Worm (Caenorhabditis elegans) whole organism, L1 larva: ENCODE data around the gene swd-2.1.

Experiments used
- C04F5.9 ChIP-seq: sonication (generic microtip); optimal IDR thresholded peaks from 2 replicates; lab custom pipeline; 2016; ENCODE audit warnings: missing genetic modification characterization, missing compliant biosample characterization
- C16A3.4 ChIP-seq: fragments of 150-350 bp; optimal IDR thresholded peaks from 2 replicates; lab custom pipeline; 2014; ENCODE audit warnings: missing biosample characterization, missing genetic modification characterization
- aly-2 ChIP-seq: fragments of 150-350 bp; optimal IDR thresholded peaks from 2 replicates; lab custom pipeline; 2014; ENCODE audit warnings: missing biosample characterization, missing genetic modification characterization
- ama-1 ChIP-seq: fragments of 150-350 bp; optimal IDR thresholded peaks from 2 replicates; lab custom pipeline; 2014
- blmp-1 ChIP-seq: fragments of 150-350 bp; optimal IDR thresholded peaks from 2 replicates; lab custom pipeline; 2014; ENCODE audit warnings: missing biosample characterization, missing genetic modification characterization
- ces-1 ChIP-seq: fragments of 150-350 bp; optimal IDR thresholded peaks from 2 replicates; lab custom pipeline; 2014; ENCODE audit warnings: missing biosample characterization, missing genetic modification reagents, missing genetic modification characterization
- dpl-1 ChIP-seq, 3 experiments: fragments of 150-350 bp in 2 of 3; sonication (generic microtip) in 1 of 3; optimal IDR thresholded peaks; 2 replicates each; lab custom pipeline; 2014 to 2017; ENCODE audit warnings: missing biosample characterization in 3 of 3, missing genetic modification characterization in 3 of 3, missing genetic modification reagents in 3 of 3
- dsc-1 ChIP-seq: sonication (generic microtip); optimal IDR thresholded peaks from 2 replicates; lab custom pipeline; 2016; ENCODE audit warnings: mild to moderate bottlenecking, missing genetic modification characterization, missing compliant biosample characterization
- efl-1 ChIP-seq, 4 experiments: fragments of 150-350 bp; optimal IDR thresholded peaks in 3 of 4; peaks in 1 of 4; 1 replicate in 1 of 4; 2 replicates in 3 of 4; lab custom pipeline; 2014; ENCODE audit warnings: missing biosample characterization in 2 of 4, missing genetic modification characterization in 2 of 4, missing genetic modification reagents in 2 of 4
- egl-27 ChIP-seq, 2 experiments: fragments of 150-350 bp in 1 of 2; sonication (generic microtip); optimal IDR thresholded peaks; 3 replicates each; lab custom pipeline; 2017 to 2018; ENCODE audit warnings: missing biosample characterization in 2 of 2, missing genetic modification characterization in 2 of 2, missing genetic modification reagents in 2 of 2
- elt-2 ChIP-seq: sonication (generic microtip); optimal IDR thresholded peaks from 2 replicates; lab custom pipeline; 2016; ENCODE audit warnings: missing genetic modification characterization, mild to moderate bottlenecking, inconsistent platforms, missing compliant biosample characterization, missing genetic modification reagents
- grh-1 ChIP-seq: fragments of 200-800 bp; sonication (Bioruptor generic); IDR thresholded peaks from 2 replicates; pipeline ENCODE4 v1.3.6; 2022; ENCODE audit warnings: missing genetic modification reagents, missing genetic modification characterization, missing compliant biosample characterization
- hlh-17 ChIP-seq: fragments of 200-800 bp; sonication (Bioruptor generic); optimal IDR thresholded peaks from 2 replicates; lab custom pipeline; 2018; ENCODE audit warnings: missing genetic modification characterization, mild to moderate bottlenecking, missing compliant biosample characterization, moderate library complexity, borderline replicate concordance
- hlh-4 ChIP-seq: sonication (generic microtip); optimal IDR thresholded peaks from 2 replicates; lab custom pipeline; 2016; ENCODE audit warnings: mild to moderate bottlenecking, missing genetic modification characterization, missing compliant biosample characterization
- hpl-2 ChIP-seq: fragments of 150-350 bp; optimal IDR thresholded peaks from 2 replicates; lab custom pipeline; 2014; ENCODE audit warnings: missing biosample characterization, missing genetic modification reagents, missing genetic modification characterization
- lin-14 ChIP-seq: fragments of 200-800 bp; sonication (Bioruptor generic); optimal IDR thresholded peaks from 2 replicates; lab custom pipeline; 2018; ENCODE audit warnings: mild to moderate bottlenecking, missing genetic modification characterization, moderate library complexity, missing compliant biosample characterization
- lin-39 ChIP-seq: fragments of 150-350 bp; optimal IDR thresholded peaks from 2 replicates; lab custom pipeline; 2014; ENCODE audit warnings: missing biosample characterization, missing genetic modification reagents, missing genetic modification characterization
- mab-9 ChIP-seq: fragments of 200-800 bp; sonication (Bioruptor generic); IDR thresholded peaks from 2 replicates; pipeline ENCODE4 v1.3.6; 2022; ENCODE audit warnings: missing genetic modification reagents, missing genetic modification characterization, missing compliant biosample characterization
- mdl-1 ChIP-seq, 2 experiments: fragments of 150-350 bp; optimal IDR thresholded peaks; 2 replicates each; lab custom pipeline; 2014 to 2017; ENCODE audit warnings: missing biosample characterization in 2 of 2, missing genetic modification characterization in 2 of 2, inconsistent platforms in 1 of 2
- mep-1 ChIP-seq: fragments of 150-350 bp; optimal IDR thresholded peaks from 2 replicates; lab custom pipeline; 2014; ENCODE audit warnings: missing biosample characterization, missing genetic modification characterization
- nhr-11 ChIP-seq: fragments of 150-350 bp; optimal IDR thresholded peaks from 2 replicates; lab custom pipeline; 2014; ENCODE audit warnings: missing biosample characterization, missing genetic modification characterization
- nhr-12 ChIP-seq: sonication (generic microtip); optimal IDR thresholded peaks from 2 replicates; lab custom pipeline; 2017; ENCODE audit warnings: missing biosample characterization, missing genetic modification characterization
- nhr-20 ChIP-seq: sonication (generic microtip); optimal IDR thresholded peaks from 2 replicates; lab custom pipeline; 2016; ENCODE audit warnings: mild to moderate bottlenecking, missing genetic modification characterization, missing compliant biosample characterization
- nhr-237 ChIP-seq: fragments of 150-350 bp; optimal IDR thresholded peaks from 2 replicates; lab custom pipeline; 2014; ENCODE audit warnings: missing biosample characterization, missing genetic modification characterization
- nhr-28 ChIP-seq: fragments of 150-350 bp; optimal IDR thresholded peaks from 2 replicates; lab custom pipeline; 2014; ENCODE audit warnings: missing biosample characterization, missing genetic modification characterization
- nhr-47 ChIP-seq: sonication (generic microtip); optimal IDR thresholded peaks from 2 replicates; lab custom pipeline; 2016; ENCODE audit warnings: mild to moderate bottlenecking, missing genetic modification characterization, moderate library complexity, missing compliant biosample characterization
- nhr-76 ChIP-seq: sonication (generic microtip); optimal IDR thresholded peaks from 2 replicates; lab custom pipeline; 2017; ENCODE audit warnings: missing biosample characterization, missing genetic modification characterization
- nhr-77 ChIP-seq: fragments of 150-350 bp; optimal IDR thresholded peaks from 2 replicates; lab custom pipeline; 2014; ENCODE audit warnings: missing biosample characterization, missing genetic modification characterization
- nhr-84 ChIP-seq: sonication (generic microtip); optimal IDR thresholded peaks from 2 replicates; lab custom pipeline; 2017; ENCODE audit warnings: missing biosample characterization, missing genetic modification characterization
- nhr-85 ChIP-seq: sonication (generic microtip); peaks from one replicate; lab custom pipeline; 2016; ENCODE audit warnings: missing genetic modification characterization, inconsistent platforms, missing compliant biosample characterization
- pag-3 ChIP-seq: sonication (generic microtip); optimal IDR thresholded peaks from 2 replicates; lab custom pipeline; 2017; ENCODE audit warnings: missing genetic modification characterization, mild to moderate bottlenecking, missing compliant biosample characterization, antibody characterized with exemption, borderline replicate concordance; ENCODE audit not compliant: insufficient read depth
- pax-3 ChIP-seq: fragments of 200-800 bp; sonication (Bioruptor generic); optimal IDR thresholded peaks from 2 replicates; lab custom pipeline; 2018; ENCODE audit warnings: mild to moderate bottlenecking, missing genetic modification characterization, moderate library complexity, missing compliant biosample characterization
- skn-1 ChIP-seq: fragments of 150-350 bp; optimal IDR thresholded peaks from 2 replicates; lab custom pipeline; 2014; ENCODE audit warnings: missing biosample characterization, missing genetic modification characterization
- snu-23 ChIP-seq: sonication (generic microtip); optimal IDR thresholded peaks from 2 replicates; lab custom pipeline; 2016; ENCODE audit warnings: missing genetic modification characterization, missing compliant biosample characterization
- sptf-1 ChIP-seq: fragments of 150-350 bp; optimal IDR thresholded peaks from 2 replicates; lab custom pipeline; 2014; ENCODE audit warnings: missing biosample characterization, missing genetic modification characterization
- sup-37 ChIP-seq: fragments of 200-800 bp; sonication (Bioruptor generic); optimal IDR thresholded peaks from 2 replicates; lab custom pipeline; 2018; ENCODE audit warnings: mild to moderate bottlenecking, missing genetic modification characterization, missing compliant biosample characterization
- tlp-1 ChIP-seq: fragments of 150-350 bp; optimal IDR thresholded peaks from 2 replicates; lab custom pipeline; 2014; ENCODE audit warnings: missing biosample characterization, missing genetic modification characterization
- unc-86 ChIP-seq: sonication (generic microtip); optimal IDR thresholded peaks from 2 replicates; lab custom pipeline; 2016; ENCODE audit warnings: missing genetic modification characterization, missing compliant biosample characterization
- vab-15 ChIP-seq: sonication (generic microtip); optimal IDR thresholded peaks from 2 replicates; lab custom pipeline; 2017; ENCODE audit warnings: missing genotype, mild to moderate bottlenecking, missing genetic modification characterization, missing compliant biosample characterization
- xbp-1 ChIP-seq: sonication (generic microtip); optimal IDR thresholded peaks from 2 replicates; lab custom pipeline; 2016; ENCODE audit warnings: missing genetic modification characterization, missing compliant biosample characterization
- zip-4 ChIP-seq: fragments of 200-800 bp; sonication (Bioruptor generic); optimal IDR thresholded peaks from 2 replicates; lab custom pipeline; 2018; ENCODE audit warnings: mild to moderate bottlenecking, missing genetic modification characterization, moderate library complexity, missing compliant biosample characterization
- ztf-4 ChIP-seq: fragments of 150-350 bp; optimal IDR thresholded peaks from 2 replicates; lab custom pipeline; 2014; ENCODE audit warnings: missing biosample characterization, missing genetic modification characterization

Gene swd-2.1

ce11 chrIV:7803250-7803649 is 27.4 kb downstream of the swd-2.1 start, which contains the start of gene C33H5.16:
TSS of gene C33H5.16 (minus strand) at chrIV:7803350.
- TF ChIP-seq pag-3 (tag; lab: Kevin White, UChicago) (no peak), nhr-20 (tag; lab: Kevin White, UChicago) (no peak), nhr-77 (tag; lab: Kevin White, UChicago) (no peak), hlh-4 (tag; lab: Kevin White, UChicago) (no peak), elt-2 (tag; lab: Kevin White, UChicago) (no peak), nhr-85 (tag; lab: Kevin White, UChicago) (no peak), mdl-1 (tag; optimal IDR thresholded peaks at IDR 0.05; lab: Kevin White, UChicago) (no peak), lin-39 (tag; lab: Kevin White, UChicago) (no peak), C16A3.4 (tag; lab: Kevin White, UChicago) (no peak), dpl-1 (GFP tag; optimal IDR thresholded peaks at IDR 0.05; lab: Kevin White, UChicago) (no peak), nhr-84 (tag; lab: Kevin White, UChicago) (no peak), nhr-47 (tag; lab: Kevin White, UChicago) (no peak)
- TF ChIP-seq, all 84 proteins: peak for 0

- no peak for TF ChIP-seq nhr-28 (tag; lab: Kevin White, UChicago)
- TF ChIP-seq blmp-1 (tag; lab: Kevin White, UChicago), result peak; percentile 37
- no peak for TF ChIP-seq vab-15 (tag; lab: Kevin White, UChicago)
- no peak for TF ChIP-seq nhr-11 (tag; lab: Kevin White, UChicago)
- no peak for TF ChIP-seq nhr-84 (tag; lab: Kevin White, UChicago)
- TF ChIP-seq snu-23 (GFP tag; lab: Kevin White, UChicago), result no peak
- TF ChIP-seq, all 84 proteins: peak for 1
Observed at ce11 chrIV:7804740-7805139, 28.9 kb downstream of the swd-2.1 start, which contains the start of gene C33H5.2. TSS of gene C33H5.2 (plus strand) at chrIV:7805040.

ce11 chrIV:7808583-7808982 is 32.8 kb downstream of the swd-2.1 start, which contains the start of gene C33H5.1:
TSS of gene C33H5.1 (plus strand) at chrIV:7808912.
- TF ChIP-seq nhr-237 (tag; lab: Kevin White, UChicago) (no peak), efl-1 (optimal IDR thresholded peaks at IDR 0.05; lab: Kevin White, UChicago) (no peak), efl-1 (GFP tag; optimal IDR thresholded peaks at IDR 0.05 in 1 of 2; lab: Kevin White, UChicago) (peak in 1 of 2 experiments; percentile 53), blmp-1 (tag; lab: Kevin White, UChicago) (peak; percentile 10)

ce11 chrIV:7812709-7813108 is 36.9 kb downstream of the swd-2.1 start, which contains the start of gene zgpa-1:
TSS of gene zgpa-1 (minus strand) at chrIV:7812809.
- no peak for TF ChIP-seq ztf-4 (tag; lab: Kevin White, UChicago)
- TF ChIP-seq efl-1 (optimal IDR thresholded peaks at IDR 0.05; lab: Kevin White, UChicago), result no peak
- no peak for TF ChIP-seq efl-1 (GFP tag; optimal IDR thresholded peaks at IDR 0.05 in 1 of 2; lab: Kevin White, UChicago)
- no peak for TF ChIP-seq nhr-85 (tag; lab: Kevin White, UChicago)
- TF ChIP-seq grh-1, result no peak
- TF ChIP-seq elt-2 (tag; lab: Kevin White, UChicago), result no peak
- no peak for TF ChIP-seq lin-14 (GFP tag; lab: Kevin White, UChicago)
- TF ChIP-seq hlh-17 (GFP tag; lab: Kevin White, UChicago), result no peak
- TF ChIP-seq hpl-2 (GFP tag; lab: Kevin White, UChicago), result no peak
- TF ChIP-seq sup-37, result no peak

- TF ChIP-seq hpl-2 (GFP tag; lab: Kevin White, UChicago) (no peak), C04F5.9 (no peak), egl-27 (tag; optimal IDR thresholded peaks at IDR 0.05; lab: Kevin White, UChicago) (no peak), zip-4 (GFP tag; lab: Kevin White, UChicago) (no peak), pax-3 (tag; lab: Kevin White, UChicago) (no peak), nhr-237 (tag; lab: Kevin White, UChicago) (no peak), nhr-76 (tag; lab: Kevin White, UChicago) (no peak), ces-1 (GFP tag; lab: Kevin White, UChicago) (no peak), sptf-1 (no peak), nhr-12 (tag; lab: Kevin White, UChicago) (no peak), unc-86 (no peak), dsc-1 (peak; percentile 12), skn-1 (tag; lab: Kevin White, UChicago) (peak; percentile 21), nhr-84 (tag; lab: Kevin White, UChicago) (no peak), mab-9 (GFP tag; lab: Robert Waterston, UW) (no peak), nhr-20 (tag; lab: Kevin White, UChicago) (peak; percentile 73), hlh-17 (GFP tag; lab: Kevin White, UChicago) (no peak), mep-1 (tag; lab: Kevin White, UChicago) (peak; percentile 78), xbp-1 (tag; lab: Kevin White, UChicago) (peak; percentile 18), ama-1 (lab: Kevin White, UChicago) (no peak), lin-14 (GFP tag; lab: Kevin White, UChicago) (peak; percentile 85), tlp-1 (no peak), aly-2 (tag; lab: Kevin White, UChicago) (no peak)
Observed at ce11 chrIV:7815683-7816183, 39.9 kb downstream of the swd-2.1 start, which contains the start of gene cdgs-1. TSS of gene cdgs-1 (minus strand) at chrIV:7815733.
